Fruit fly (Drosophila melanogaster): Measurements from ENCODE around the gene CG12477.

The CG12477 gene

dm6 chr3L:18747953-18748756 lies 25.1 kb upstream of the CG12477 start, which contains the start of the genes Nufip and Atg3:
Gene Nufip, minus strand, starts transcription at chr3L:18748367.
Gene Atg3, plus strand, starts transcription at chr3L:18748687.
- peak; percentile 9 for TF ChIP-seq Snoo (tag; optimal IDR thresholded peaks at IDR 0.05)
- TF ChIP-seq CG8159 (tag; optimal IDR thresholded peaks at IDR 0.05) = peak; percentile 38
- TF ChIP-seq CG15710 (tag; optimal IDR thresholded peaks at IDR 0.05) = peak; percentile 24
- peak; percentile 52; the same call in 1 of the 2 replicates for TF ChIP-seq CG32121 (GFP tag; IDR thresholded peaks at IDR 0.05)
- TF ChIP-seq CG4496 (GFP tag; IDR thresholded peaks at IDR 0.05) = no peak; the same call in 2 of the 3 replicates

dm6 chr3L:18746169-18746568 lies 23.1 kb upstream of the CG12477 start:
- TF ChIP-seq CG8301 (tag; optimal IDR thresholded peaks at IDR 0.05) = no peak

- no peak for TF ChIP-seq fd96Ca (GFP tag; IDR thresholded peaks at IDR 0.05)
These were observed 22.6 kb upstream of the CG12477 start, which contains the start of gene MED11 for dm6 chr3L:18745647-18746046. Gene MED11, plus strand, starts transcription at chr3L:18745856.

- TF ChIP-seq CG9948 (tag; optimal IDR thresholded peaks at IDR 0.05) (no peak), CG14655 (GFP tag; optimal IDR thresholded peaks at IDR 0.05) (no peak), CG8159 (tag; optimal IDR thresholded peaks at IDR 0.05) (no peak), CG10348 (GFP tag; IDR thresholded peaks at IDR 0.05) (no peak), CG34367 (tag; optimal IDR thresholded peaks at IDR 0.05) (no peak), fd96Ca (GFP tag; IDR thresholded peaks at IDR 0.05) (no peak), Pif1B (GFP tag; optimal IDR thresholded peaks at IDR 0.05) (no peak), gl (tag; optimal IDR thresholded peaks at IDR 0.05) (no peak), Ets98B (GFP tag; IDR thresholded peaks at IDR 0.05) (no peak), CG13204 (GFP tag; optimal IDR thresholded peaks at IDR 0.05) (no peak), CG4496 (GFP tag; IDR thresholded peaks at IDR 0.05) (no peak), CG32121 (GFP tag; IDR thresholded peaks at IDR 0.05) (no peak), EcR (GFP tag; optimal IDR thresholded peaks at IDR 0.05) (no peak), D1 (tag; optimal IDR thresholded peaks at IDR 0.05) (no peak), CG12605 (GFP tag; IDR thresholded peaks at IDR 0.05) (no peak), CG17806 (tag; optimal IDR thresholded peaks at IDR 0.05) (no peak)
These were observed 21.1 kb upstream of the CG12477 start, which contains the start of gene CG6885 for dm6 chr3L:18744188-18744587. Gene CG6885, plus strand, starts transcription at chr3L:18744488.

dm6 chr3L:18743679-18744078 lies 20.6 kb upstream of the CG12477 start:
- no peak for TF ChIP-seq Pif1A (GFP tag; optimal IDR thresholded peaks at IDR 0.05)
- TF ChIP-seq D1 (tag; optimal IDR thresholded peaks at IDR 0.05) = peak; percentile 67
- TF ChIP-seq gl (tag; optimal IDR thresholded peaks at IDR 0.05) = no peak
- no peak for TF ChIP-seq rn (GFP tag; IDR thresholded peaks at IDR 0.05)
- no peak for TF ChIP-seq CG8159 (tag; optimal IDR thresholded peaks at IDR 0.05)
- no peak for TF ChIP-seq CG9948 (tag; optimal IDR thresholded peaks at IDR 0.05)

- TF ChIP-seq rn (GFP tag; IDR thresholded peaks at IDR 0.05) (no peak), CG10348 (GFP tag; IDR thresholded peaks at IDR 0.05) (no peak), gl (tag; optimal IDR thresholded peaks at IDR 0.05) (no peak), CG32121 (GFP tag; IDR thresholded peaks at IDR 0.05) (no peak), EcR (GFP tag; optimal IDR thresholded peaks at IDR 0.05) (no peak), CG8159 (tag; optimal IDR thresholded peaks at IDR 0.05) (no peak), CG15710 (tag; optimal IDR thresholded peaks at IDR 0.05) (no peak), Ets98B (GFP tag; IDR thresholded peaks at IDR 0.05) (no peak)
These were observed 19.9 kb upstream of the CG12477 start for dm6 chr3L:18742935-18743466.

- TF ChIP-seq CG10348 (GFP tag; IDR thresholded peaks at IDR 0.05) (no peak), CG8301 (tag; optimal IDR thresholded peaks at IDR 0.05) (no peak), Snoo (tag; optimal IDR thresholded peaks at IDR 0.05) (no peak), fd96Ca (GFP tag; IDR thresholded peaks at IDR 0.05) (no peak), CG9948 (tag; optimal IDR thresholded peaks at IDR 0.05) (no peak), CG13204 (GFP tag; optimal IDR thresholded peaks at IDR 0.05) (no peak), CG15710 (tag; optimal IDR thresholded peaks at IDR 0.05) (no peak), CG34367 (tag; optimal IDR thresholded peaks at IDR 0.05) (no peak), EcR (GFP tag; optimal IDR thresholded peaks at IDR 0.05) (no peak), CG14655 (GFP tag; optimal IDR thresholded peaks at IDR 0.05) (no peak), CG4496 (GFP tag; IDR thresholded peaks at IDR 0.05) (no peak), gl (tag; optimal IDR thresholded peaks at IDR 0.05) (no peak), rn (GFP tag; IDR thresholded peaks at IDR 0.05) (no peak), Pif1B (GFP tag; optimal IDR thresholded peaks at IDR 0.05) (no peak), CG17806 (tag; optimal IDR thresholded peaks at IDR 0.05) (no peak), CG8159 (tag; optimal IDR thresholded peaks at IDR 0.05) (no peak), Pif1A (GFP tag; optimal IDR thresholded peaks at IDR 0.05) (no peak), Ets98B (GFP tag; IDR thresholded peaks at IDR 0.05) (no peak), D1 (tag; optimal IDR thresholded peaks at IDR 0.05) (no peak)
These were observed 24.8 kb downstream of the CG12477 start, which contains the start of gene Dic4 for dm6 chr3L:18698312-18698711. Gene Dic4, minus strand, starts transcription at chr3L:18698412.

Measured in whole organism, pupa.